1 fruit fly cellular context compared by ENCODE assay signal in the genomic region with DNA sequence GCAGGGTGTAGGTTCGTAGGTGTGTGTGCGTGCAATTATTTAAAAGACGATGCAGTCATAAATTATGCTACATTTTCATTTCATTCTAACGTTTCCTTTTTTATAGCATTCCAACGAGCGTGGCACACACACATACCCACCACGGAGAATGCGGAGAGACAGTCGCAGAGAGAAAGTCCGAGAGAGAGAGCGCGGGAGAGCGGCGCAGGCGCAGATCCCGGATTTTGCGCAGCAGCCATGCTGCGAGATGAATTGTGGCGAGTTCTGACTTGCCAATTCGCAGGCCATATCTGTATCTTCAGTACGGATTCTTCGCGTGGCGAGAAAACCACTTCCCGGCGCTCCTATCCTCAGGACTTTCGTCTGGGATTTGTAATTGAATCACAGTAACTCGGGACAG.
TF ChIP-seq lines count a peak whose summit lies in the region.

A gene (plus strand): TSS at position 323 of the 400 bp plus-strand sequence.

TF ChIP-seq in whole organism, embryonic, 481 proteins besides CTCF, POLR2A, EP300 and RAD21 (continued from another document):
- TF ChIP-seq CG17568 (GFP tag; optimal IDR thresholded peaks at IDR 0.05; lab: Kevin White, UChicago) (no peak), ttk (GFP tag; IDR thresholded peaks at IDR 0.05; lab: Robert Waterston, UW) (no peak), CG16813 (GFP tag; IDR thresholded peaks at IDR 0.05; lab: Robert Waterston, UW; ENCODE audit: partially characterized antibody) (no peak), CG10565 (GFP tag; optimal IDR thresholded peaks at IDR 0.05; lab: Kevin White, UChicago) (no peak), Hr78 (GFP tag; optimal IDR thresholded peaks at IDR 0.05; lab: Kevin White, UChicago) (no peak), Hr3 (GFP tag; optimal IDR thresholded peaks at IDR 0.05; lab: Kevin White, UChicago) (no peak), ewg (GFP tag; optimal IDR thresholded peaks at IDR 0.05; lab: Kevin White, UChicago) (peak; percentile 97), CG6813 (GFP tag; optimal IDR thresholded peaks at IDR 0.05; lab: Kevin White, UChicago) (no peak), croc (GFP tag; conservative IDR thresholded peaks at IDR 0.05; lab: Robert Waterston, UW) (no peak), knrl (GFP tag; IDR thresholded peaks at IDR 0.05; lab: Robert Waterston, UW; ENCODE audit: partially characterized antibody) (0 out of 3 replicates have a peak, but pooled peaks have one; percentile 13), CG34376 (GFP tag; optimal IDR thresholded peaks at IDR 0.05; lab: Kevin White, UChicago) (no peak), inv (GFP tag; IDR thresholded peaks at IDR 0.05; lab: Robert Waterston, UW; ENCODE audit: partially characterized antibody) (no peak), sna (GFP tag; IDR thresholded peaks at IDR 0.05; lab: Robert Waterston, UW; ENCODE audit: partially characterized antibody) (no peak), kah (GFP tag; optimal IDR thresholded peaks at IDR 0.05; lab: Kevin White, UChicago) (no peak), CG10209 (GFP tag; optimal IDR thresholded peaks at IDR 0.05; lab: Kevin White, UChicago) (no peak), nerfin-1 (tag; optimal IDR thresholded peaks at IDR 0.05; lab: Kevin White, UChicago) (peak; percentile 29), Oli (tag; optimal IDR thresholded peaks at IDR 0.05; lab: Kevin White, UChicago) (no peak)
